Fruit fly (Drosophila melanogaster) whole organism, embryonic: ENCODE results near the gene CG13376.

ENCODE experiments used
- BEAF-32 ChIP-seq: fragments of 200-800 bp; sonication (Bioruptor generic); optimal IDR thresholded peaks from 3 replicates; lab custom pipeline; 2017; ENCODE audit warnings: missing biosample characterization, missing genetic modification characterization, mild to moderate bottlenecking, moderate library complexity, missing genetic modification reagents
- CG11504 ChIP-seq: fragments of 200-800 bp; sonication (Bioruptor generic); optimal IDR thresholded peaks from 3 replicates; lab custom pipeline; 2019; ENCODE audit warnings: missing biosample characterization, mild to moderate bottlenecking, missing genetic modification characterization, moderate library complexity
- CG13775 ChIP-seq: fragments of 200-800 bp; sonication (Bioruptor generic); optimal IDR thresholded peaks from 3 replicates; lab custom pipeline; 2017; ENCODE audit warnings: missing biosample characterization, mild to moderate bottlenecking, missing genetic modification characterization
- CG14965 ChIP-seq: fragments of 200-800 bp; sonication (Bioruptor generic); optimal IDR thresholded peaks from 2 replicates; lab custom pipeline; 2016; ENCODE audit warnings: missing biosample characterization, missing genetic modification characterization, borderline replicate concordance
- CG15696 ChIP-seq: fragments of 200-800 bp; sonication (Bioruptor generic); optimal IDR thresholded peaks from 2 replicates; lab custom pipeline; 2019; ENCODE audit warnings: missing biosample characterization, mild to moderate bottlenecking, missing genetic modification characterization, moderate library complexity
- CG17186 ChIP-seq: fragments of 200-800 bp; sonication (Bioruptor generic); optimal IDR thresholded peaks from 3 replicates; lab custom pipeline; 2017; ENCODE audit warnings: missing biosample characterization, missing genetic modification reagents, missing genetic modification characterization
- CTCF ChIP-seq: fragments of 200-800 bp; sonication (Bioruptor generic); optimal IDR thresholded peaks from 2 replicates; lab custom pipeline; 2017; ENCODE audit warnings: missing biosample characterization, mild to moderate bottlenecking, missing genetic modification characterization, moderate library complexity
- HmgZ ChIP-seq: fragments of 200-800 bp; sonication (Bioruptor generic); optimal IDR thresholded peaks from 2 replicates; lab custom pipeline; 2018; ENCODE audit warnings: missing biosample characterization, mild to moderate bottlenecking, missing genetic modification characterization
- TFAM ChIP-seq: fragments of 200-800 bp; sonication (Bioruptor generic); optimal IDR thresholded peaks from 2 replicates; lab custom pipeline; 2017; ENCODE audit warnings: missing biosample characterization, missing genetic modification characterization, inconsistent platforms
- croc ChIP-seq: fragments of 200-800 bp; sonication (Bioruptor generic); conservative IDR thresholded peaks from 3 replicates; pipeline ENCODE4 v1.3.6; 2022; ENCODE audit warnings: missing biosample characterization, missing genetic modification characterization
- lola ChIP-seq, 3 experiments: fragments of >200 bp in 2 of 3; fragments of 200-800 bp in 1 of 3; sonication (Bioruptor generic) in 1 of 3; optimal IDR thresholded peaks; 2 replicates each; lab custom pipeline; 2017 to 2019; ENCODE audit warnings: missing biosample characterization in 3 of 3, missing genetic modification characterization in 3 of 3, mild to moderate bottlenecking in 1 of 3, moderate library complexity in 1 of 3
- peb ChIP-seq: fragments of 200-800 bp; sonication (Bioruptor generic); IDR thresholded peaks from 2 replicates; pipeline ENCODE4 v1.3.6; 2022; ENCODE audit warnings: missing biosample characterization, missing genetic modification characterization
- schlank ChIP-seq: fragments of 200-800 bp; sonication (Bioruptor generic); optimal IDR thresholded peaks from 2 replicates; lab custom pipeline; 2018; ENCODE audit warnings: missing biosample characterization, mild to moderate bottlenecking, missing genetic modification characterization
- sd ChIP-seq: fragments of 200-800 bp; sonication (Bioruptor generic); optimal IDR thresholded peaks from 3 replicates; lab custom pipeline; 2018; ENCODE audit warnings: missing biosample characterization, mild to moderate bottlenecking, missing genetic modification characterization, moderate library complexity

dm6 chrX:277885-278284 lies 11.1 kb upstream of the CG13376 start:
- TF ChIP-seq CG14965 (GFP tag; lab: Kevin White, UChicago) (no peak), sd (tag; lab: Kevin White, UChicago) (no peak), peb (GFP tag; lab: Robert Waterston, UW) (no peak), CG11504 (tag; lab: Kevin White, UChicago) (no peak), HmgZ (tag; lab: Kevin White, UChicago) (no peak), CTCF (no peak), CG15696 (no peak), TFAM (GFP tag; lab: Kevin White, UChicago) (no peak), CG17186 (no peak), BEAF-32 (GFP tag; lab: Kevin White, UChicago) (no peak), CG13775 (no peak), croc (no peak), schlank (tag; lab: Kevin White, UChicago) (no peak), lola (GFP tag; optimal IDR thresholded peaks at IDR 0.05; lab: Kevin White, UChicago) (no peak)
